Fruit fly (Drosophila melanogaster): ENCODE measurements around the gene CG15531.
A peak's percentile ranks its signal among the peaks of the same experiment; 100 is the strongest.

The CG15531 gene

dm6 chr3R:30208766-30209484 lies 12.9 kb upstream of the CG15531 start, which contains the start of gene RpS7 (continued):
- TF ChIP-seq Chrac-16 (GFP tag; optimal IDR thresholded peaks at IDR 0.05) (no peak), ap (GFP tag; IDR thresholded peaks at IDR 0.05) (peak; percentile 76), caup (GFP tag; optimal IDR thresholded peaks at IDR 0.05; ENCODE audit: severe bottlenecking) (peak; percentile 86), CG6683 (GFP tag; optimal IDR thresholded peaks at IDR 0.05) (peak; percentile 46), CG7556 (GFP tag; optimal IDR thresholded peaks at IDR 0.05) (peak; percentile 66), Camta (GFP tag; optimal IDR thresholded peaks at IDR 0.05) (peak; percentile 29), gt (GFP tag; IDR thresholded peaks at IDR 0.05) (peak; percentile 17; the same call in 1 of the 2 replicates), Dip3 (GFP tag; optimal IDR thresholded peaks at IDR 0.05) (peak; percentile 45), CG10321 (GFP tag; IDR thresholded peaks at IDR 0.05) (peak; percentile 39; the same call in 1 of the 2 replicates), CG12236 (GFP tag; optimal IDR thresholded peaks at IDR 0.05) (no peak), sisA (GFP tag; IDR thresholded peaks at IDR 0.05) (0 out of 2 replicates have a peak, but pooled peaks have one; percentile 15), CG6272 (GFP tag; IDR thresholded peaks at IDR 0.05) (peak; percentile 76), CG12219 (GFP tag; optimal IDR thresholded peaks at IDR 0.05) (peak; percentile 71), Trl (optimal IDR thresholded peaks at IDR 0.05) (no peak), Trl (GFP tag; optimal IDR thresholded peaks at IDR 0.05) (peak; percentile 24), wor (GFP tag; IDR thresholded peaks at IDR 0.05) (peak; percentile 29; the same call in 1 of the 2 replicates), Bgb (GFP tag; IDR thresholded peaks at IDR 0.05; ENCODE audit: partially characterized antibody) (peak; percentile 96), ftz-f1 (GFP tag; optimal IDR thresholded peaks at IDR 0.05) (no peak), unpg (GFP tag; optimal IDR thresholded peaks at IDR 0.05) (peak; percentile 71), cad (GFP tag; optimal IDR thresholded peaks at IDR 0.05) (no peak), CG3407 (GFP tag; optimal IDR thresholded peaks at IDR 0.05) (peak; percentile 68), CG18764 (GFP tag; optimal IDR thresholded peaks at IDR 0.05) (peak; percentile 28), CG2712 (tag; optimal IDR thresholded peaks at IDR 0.05) (peak; percentile 69), CG31224 (GFP tag; IDR thresholded peaks at IDR 0.05) (peak; percentile 73), pho (GFP tag; optimal IDR thresholded peaks at IDR 0.05) (peak; percentile 56), trem (tag; optimal IDR thresholded peaks at IDR 0.05) (peak; percentile 34), CG9609 (GFP tag; optimal IDR thresholded peaks at IDR 0.05) (no peak), CG9437 (GFP tag; optimal IDR thresholded peaks at IDR 0.05) (peak; percentile 79), NFAT (GFP tag; IDR thresholded peaks at IDR 0.05) (peak; percentile 79; the same call in 1 of the 2 replicates), CG5953 (GFP tag; IDR thresholded peaks at IDR 0.05) (peak; percentile 75), Hmr (GFP tag; optimal IDR thresholded peaks at IDR 0.05) (peak; percentile 85), BtbVII (GFP tag; optimal IDR thresholded peaks at IDR 0.05) (peak; percentile 84), Ets65A (GFP tag) (peak; percentile 93), CG12299 (tag; optimal IDR thresholded peaks at IDR 0.05) (peak; percentile 76), twi (tag; optimal IDR thresholded peaks at IDR 0.05) (peak; percentile 0), Ravus (GFP tag; IDR thresholded peaks at IDR 0.05) (no peak), CG13296 (GFP tag; optimal IDR thresholded peaks at IDR 0.05) (peak; percentile 89), CG17328 (GFP tag; IDR thresholded peaks at IDR 0.05) (peak; percentile 83), CG14965 (GFP tag; optimal IDR thresholded peaks at IDR 0.05; ENCODE audit: borderline replicate concordance) (no peak), Sry-δ (GFP tag; optimal IDR thresholded peaks at IDR 0.05) (peak; percentile 93), Med (GFP tag) (peak; percentile 96), pzg (GFP tag; optimal IDR thresholded peaks at IDR 0.05) (peak; percentile 54), cwo (GFP tag; optimal IDR thresholded peaks at IDR 0.05) (peak; percentile 32), Poxn (GFP tag; IDR thresholded peaks at IDR 0.05) (peak; percentile 21; the same call in 1 of the 2 replicates), Meics (GFP tag; optimal IDR thresholded peaks at IDR 0.05) (peak; percentile 87), prd (optimal IDR thresholded peaks at IDR 0.05) (no peak), prd (GFP tag; IDR thresholded peaks at IDR 0.05) (peak; percentile 44; the same call in 1 of the 3 replicates), CG8290 (GFP tag; optimal IDR thresholded peaks at IDR 0.05) (peak; percentile 27), CG8290 (tag; optimal IDR thresholded peaks at IDR 0.05) (peak; percentile 8 to 79), mirr (GFP tag; optimal IDR thresholded peaks at IDR 0.05) (peak; percentile 89), h (optimal IDR thresholded peaks at IDR 0.05) (no peak)

All from whole organism, embryonic.